Worm (Caenorhabditis elegans) whole organism, L1 larva: ENCODE data around the gene mboa-2.
A peak's percentile ranks its signal among the peaks of the same experiment; 100 is the strongest.

Experiments used
- C16A3.4 ChIP-seq: fragments of 150-350 bp; optimal IDR thresholded peaks from 2 replicates; lab custom pipeline; 2014; ENCODE audit warnings: missing biosample characterization, missing genetic modification characterization
- F16B12.6 ChIP-seq: fragments of 150-350 bp; optimal IDR thresholded peaks from 2 replicates; lab custom pipeline; 2014; ENCODE audit warnings: missing biosample characterization, missing genetic modification characterization
- Y116A8C.19 ChIP-seq: sonication (generic microtip); optimal IDR thresholded peaks from 2 replicates; lab custom pipeline; 2016; ENCODE audit warnings: missing compliant biosample characterization, missing genetic modification characterization, borderline replicate concordance
- aha-1 ChIP-seq: fragments of 150-350 bp; optimal IDR thresholded peaks from 2 replicates; lab custom pipeline; 2014; ENCODE audit warnings: missing biosample characterization, missing genetic modification characterization
- alr-1 ChIP-seq: fragments of 200-800 bp; sonication (Bioruptor generic); optimal IDR thresholded peaks from 2 replicates; lab custom pipeline; 2018; ENCODE audit warnings: borderline replicate concordance, mild to moderate bottlenecking, missing genetic modification characterization, missing compliant biosample characterization
- blmp-1 ChIP-seq: fragments of 150-350 bp; optimal IDR thresholded peaks from 2 replicates; lab custom pipeline; 2014; ENCODE audit warnings: missing biosample characterization, missing genetic modification characterization
- ceh-8 ChIP-seq: fragments of 200-800 bp; sonication (Bioruptor generic); optimal IDR thresholded peaks from 2 replicates; lab custom pipeline; 2018; ENCODE audit warnings: mild to moderate bottlenecking, missing genetic modification characterization, moderate library complexity, missing compliant biosample characterization
- ceh-90 ChIP-seq: sonication (generic microtip); optimal IDR thresholded peaks from 2 replicates; lab custom pipeline; 2016; ENCODE audit warnings: missing genetic modification characterization, missing compliant biosample characterization
- ces-1 ChIP-seq: fragments of 150-350 bp; optimal IDR thresholded peaks from 2 replicates; lab custom pipeline; 2014; ENCODE audit warnings: missing biosample characterization, missing genetic modification reagents, missing genetic modification characterization
- dsc-1 ChIP-seq: sonication (generic microtip); optimal IDR thresholded peaks from 2 replicates; lab custom pipeline; 2016; ENCODE audit warnings: mild to moderate bottlenecking, missing genetic modification characterization, missing compliant biosample characterization
- efl-3 ChIP-seq: fragments of 200-800 bp; sonication (Bioruptor generic); optimal IDR thresholded peaks from 2 replicates; lab custom pipeline; 2018; ENCODE audit warnings: mild to moderate bottlenecking, missing genetic modification characterization, missing compliant biosample characterization
- egl-13 ChIP-seq: sonication (generic microtip); optimal IDR thresholded peaks from 2 replicates; lab custom pipeline; 2016; ENCODE audit warnings: missing genotype, missing genetic modification reagents, missing genetic modification characterization, missing compliant biosample characterization
- egl-27 ChIP-seq, 2 experiments: fragments of 150-350 bp in 1 of 2; sonication (generic microtip); optimal IDR thresholded peaks; 3 replicates each; lab custom pipeline; 2017 to 2018; ENCODE audit warnings: missing biosample characterization in 2 of 2, missing genetic modification characterization in 2 of 2, missing genetic modification reagents in 2 of 2
- fkh-4 ChIP-seq: sonication (generic microtip); optimal IDR thresholded peaks from 2 replicates; lab custom pipeline; 2016; ENCODE audit warnings: missing compliant biosample characterization, missing genetic modification characterization, borderline replicate concordance
- fkh-8 ChIP-seq: sonication (generic microtip); optimal IDR thresholded peaks from 2 replicates; lab custom pipeline; 2016; ENCODE audit warnings: mild to moderate bottlenecking, missing genetic modification characterization, missing compliant biosample characterization
- fos-1 ChIP-seq: fragments of 150-350 bp; optimal IDR thresholded peaks from 2 replicates; lab custom pipeline; 2014; ENCODE audit warnings: missing biosample characterization, missing genetic modification characterization
- hlh-17 ChIP-seq: fragments of 200-800 bp; sonication (Bioruptor generic); optimal IDR thresholded peaks from 2 replicates; lab custom pipeline; 2018; ENCODE audit warnings: missing genetic modification characterization, mild to moderate bottlenecking, missing compliant biosample characterization, moderate library complexity, borderline replicate concordance
- hpl-2 ChIP-seq: fragments of 150-350 bp; optimal IDR thresholded peaks from 2 replicates; lab custom pipeline; 2014; ENCODE audit warnings: missing biosample characterization, missing genetic modification reagents, missing genetic modification characterization
- lin-14 ChIP-seq: fragments of 200-800 bp; sonication (Bioruptor generic); optimal IDR thresholded peaks from 2 replicates; lab custom pipeline; 2018; ENCODE audit warnings: mild to moderate bottlenecking, missing genetic modification characterization, moderate library complexity, missing compliant biosample characterization
- lsy-2 ChIP-seq, 2 experiments: fragments of 150-350 bp; optimal IDR thresholded peaks; 2 replicates each; lab custom pipeline; 2014; ENCODE audit warnings: missing biosample characterization in 2 of 2, missing genetic modification characterization in 2 of 2
- mef-2 ChIP-seq: fragments of 150-350 bp; optimal IDR thresholded peaks from 2 replicates; lab custom pipeline; 2014; ENCODE audit warnings: missing biosample characterization, missing genetic modification characterization
- nhr-11 ChIP-seq: fragments of 150-350 bp; optimal IDR thresholded peaks from 2 replicates; lab custom pipeline; 2014; ENCODE audit warnings: missing biosample characterization, missing genetic modification characterization
- nhr-47 ChIP-seq: sonication (generic microtip); optimal IDR thresholded peaks from 2 replicates; lab custom pipeline; 2016; ENCODE audit warnings: mild to moderate bottlenecking, missing genetic modification characterization, moderate library complexity, missing compliant biosample characterization
- nhr-71 ChIP-seq: sonication (generic microtip); optimal IDR thresholded peaks from 2 replicates; lab custom pipeline; 2016; ENCODE audit warnings: mild to moderate bottlenecking, missing genetic modification characterization, moderate library complexity, missing compliant biosample characterization
- nhr-76 ChIP-seq: sonication (generic microtip); optimal IDR thresholded peaks from 2 replicates; lab custom pipeline; 2017; ENCODE audit warnings: missing biosample characterization, missing genetic modification characterization
- nhr-77 ChIP-seq: fragments of 150-350 bp; optimal IDR thresholded peaks from 2 replicates; lab custom pipeline; 2014; ENCODE audit warnings: missing biosample characterization, missing genetic modification characterization
- nhr-85 ChIP-seq: sonication (generic microtip); peaks from one replicate; lab custom pipeline; 2016; ENCODE audit warnings: missing genetic modification characterization, inconsistent platforms, missing compliant biosample characterization
- nhr-90 ChIP-seq: sonication (generic microtip); optimal IDR thresholded peaks from 2 replicates; lab custom pipeline; 2016; ENCODE audit warnings: mild to moderate bottlenecking, missing genetic modification characterization, missing compliant biosample characterization; ENCODE audit not compliant: poor library complexity
- pqm-1 ChIP-seq: sonication (generic microtip); optimal IDR thresholded peaks from 3 replicates; lab custom pipeline; 2017; ENCODE audit warnings: missing biosample characterization, missing genetic modification characterization
- rnt-1 ChIP-seq: sonication (generic microtip); optimal IDR thresholded peaks from 2 replicates; lab custom pipeline; 2016; ENCODE audit warnings: mild to moderate bottlenecking, missing genetic modification characterization, moderate library complexity, missing compliant biosample characterization
- skn-1 ChIP-seq: fragments of 150-350 bp; optimal IDR thresholded peaks from 2 replicates; lab custom pipeline; 2014; ENCODE audit warnings: missing biosample characterization, missing genetic modification characterization
- snpc-4 ChIP-seq: fragments of 150-350 bp; optimal IDR thresholded peaks from 2 replicates; lab custom pipeline; 2014; ENCODE audit warnings: missing biosample characterization, missing genetic modification characterization
- sptf-1 ChIP-seq: fragments of 150-350 bp; optimal IDR thresholded peaks from 2 replicates; lab custom pipeline; 2014; ENCODE audit warnings: missing biosample characterization, missing genetic modification characterization
- unc-130 ChIP-seq: fragments of 150-350 bp; optimal IDR thresholded peaks from 2 replicates; lab custom pipeline; 2017; ENCODE audit warnings: missing biosample characterization, missing genetic modification characterization, inconsistent platforms
- unc-30 ChIP-seq: sonication (generic microtip); optimal IDR thresholded peaks from 2 replicates; lab custom pipeline; 2017; ENCODE audit warnings: missing biosample characterization, missing genetic modification characterization
- unc-62 ChIP-seq: fragments of 150-350 bp; optimal IDR thresholded peaks from 2 replicates; lab custom pipeline; 2014; ENCODE audit warnings: missing biosample characterization, missing genetic modification reagents, missing genetic modification characterization
- zag-1 ChIP-seq: fragments of 150-350 bp; optimal IDR thresholded peaks from 2 replicates; lab custom pipeline; 2014; ENCODE audit warnings: missing biosample characterization, missing genetic modification characterization
- ztf-11 ChIP-seq, 2 experiments: sonication (generic microtip); optimal IDR thresholded peaks; 2 replicates each; lab custom pipeline; 2016 to 2017; ENCODE audit warnings: missing genetic modification characterization in 2 of 2, missing biosample characterization in 1 of 2, missing compliant biosample characterization in 1 of 2

The mboa-2 gene

DNA sequence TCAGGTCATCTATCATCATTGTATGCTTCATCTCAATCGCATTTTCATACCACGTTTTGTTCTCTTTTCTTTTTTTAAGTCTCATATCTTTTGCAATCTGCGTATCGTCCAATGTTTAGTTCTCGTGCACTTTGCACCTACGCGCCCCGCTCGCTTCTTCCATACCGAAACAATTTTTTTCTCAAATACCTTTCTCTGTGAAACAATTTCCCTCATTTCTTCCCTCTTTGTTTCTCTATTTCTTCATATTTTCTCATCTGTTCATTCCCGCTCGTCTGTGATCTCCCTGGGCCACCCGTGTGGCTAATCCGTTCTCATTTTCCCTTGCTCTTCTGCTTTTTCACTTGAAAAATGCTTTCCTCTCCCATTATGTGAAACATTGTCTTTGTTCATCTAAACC, 18.0 kb upstream of the mboa-2 start (continued):
- TF ChIP-seq ztf-11 (tag; optimal IDR thresholded peaks at IDR 0.05; lab: Kevin White, UChicago): no peak
- no peak for TF ChIP-seq nhr-47 (tag; lab: Kevin White, UChicago)
- no peak for TF ChIP-seq nhr-77 (tag; lab: Kevin White, UChicago)

DNA sequence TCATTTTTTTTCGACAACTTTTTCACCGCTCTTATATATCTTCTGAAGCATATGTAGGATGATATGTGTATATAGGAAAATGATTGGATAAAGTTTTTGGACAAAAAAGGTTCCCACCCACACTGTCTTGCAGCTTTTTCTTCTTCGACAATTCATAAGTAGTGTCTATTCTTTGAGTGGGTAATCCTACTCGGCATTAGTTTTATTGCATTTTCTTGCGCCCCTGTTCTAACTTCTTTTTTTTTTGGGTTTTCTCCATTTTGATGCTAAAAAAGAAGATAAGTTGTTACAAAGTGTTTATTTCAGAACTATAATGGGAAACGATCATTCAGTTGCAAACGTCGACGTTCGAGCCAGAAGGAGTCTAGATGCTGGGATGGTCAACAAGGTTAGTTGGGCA, 12.0 kb upstream of the mboa-2 start, which contains the start of gene glb-3:
TSS of gene glb-3 (plus strand) at position 301 of the 400 bp plus-strand sequence.
- TF ChIP-seq nhr-85 (tag; lab: Kevin White, UChicago): no peak
- no peak for TF ChIP-seq zag-1 (tag; lab: Kevin White, UChicago)
- no peak for TF ChIP-seq hlh-17 (GFP tag; lab: Kevin White, UChicago)
- no peak for TF ChIP-seq nhr-76
- no peak for TF ChIP-seq F16B12.6 (tag; lab: Kevin White, UChicago)
- TF ChIP-seq, all 84 proteins: peak for 0

DNA sequence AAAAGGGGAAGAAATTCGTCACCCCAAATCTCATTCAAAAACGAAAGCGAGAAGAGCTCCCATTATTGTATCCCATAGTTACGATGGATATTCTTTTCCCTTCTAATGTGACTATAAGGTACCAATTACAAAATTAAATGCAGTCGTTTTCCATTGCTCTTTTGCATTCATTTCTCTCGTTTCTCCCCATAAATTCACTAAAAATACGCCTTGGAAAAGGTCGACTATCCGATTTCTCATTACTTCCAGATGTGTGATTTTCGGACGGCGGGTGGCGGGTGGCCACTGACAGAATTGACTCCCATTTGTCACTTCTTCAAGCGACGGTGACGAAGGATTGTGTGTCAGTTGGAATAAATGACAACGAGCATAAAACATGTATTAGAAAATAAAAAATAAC, 11.2 kb upstream of the mboa-2 start:
- peak; percentile 96 for TF ChIP-seq dsc-1 (tag; lab: Kevin White, UChicago)
- TF ChIP-seq hlh-17 (GFP tag; lab: Kevin White, UChicago): no peak
- TF ChIP-seq fos-1 (tag; lab: Kevin White, UChicago): no peak
- no peak for TF ChIP-seq rnt-1 (tag; lab: Kevin White, UChicago)
- TF ChIP-seq sptf-1: no peak
- TF ChIP-seq unc-62 (GFP tag; lab: Kevin White, UChicago): no peak
- TF ChIP-seq F16B12.6 (tag; lab: Kevin White, UChicago): no peak
- no peak for TF ChIP-seq C16A3.4
- no peak for TF ChIP-seq blmp-1 (tag; lab: Kevin White, UChicago)
- no peak for TF ChIP-seq zag-1 (tag; lab: Kevin White, UChicago)
- TF ChIP-seq nhr-90 (tag; lab: Kevin White, UChicago): no peak
- peak; percentile 78 for TF ChIP-seq fkh-4
- no peak for TF ChIP-seq aha-1 (tag; lab: Kevin White, UChicago)
- TF ChIP-seq efl-3 (GFP tag; lab: Kevin White, UChicago): no peak
- no peak for TF ChIP-seq egl-13 (tag; lab: Kevin White, UChicago)
- no peak for TF ChIP-seq unc-130 (tag; lab: Kevin White, UChicago)

DNA sequence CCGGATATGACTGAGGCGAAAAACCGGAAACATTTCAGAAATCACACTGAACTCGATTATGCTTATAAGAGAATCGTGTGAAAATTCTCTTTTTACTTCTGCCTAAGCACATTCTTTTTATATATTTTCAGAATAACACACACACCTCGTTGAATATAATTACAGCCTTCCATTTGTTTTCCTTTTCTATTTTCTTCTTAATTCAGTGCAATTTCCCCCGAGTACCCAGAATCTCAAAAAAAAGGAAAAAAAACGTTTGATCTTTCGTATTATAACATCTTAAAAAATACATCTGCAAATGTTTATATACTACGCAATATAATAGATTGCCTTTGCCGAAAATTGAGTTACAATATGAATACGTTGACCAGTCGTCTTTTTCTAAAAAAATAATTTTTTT, 9.5 kb upstream of the mboa-2 start:
- TF ChIP-seq blmp-1 (tag; lab: Kevin White, UChicago) (no peak), unc-62 (GFP tag; lab: Kevin White, UChicago) (no peak), mef-2 (tag; lab: Kevin White, UChicago) (no peak), pqm-1 (no peak), unc-30 (tag; lab: Kevin White, UChicago) (no peak), hpl-2 (GFP tag; lab: Kevin White, UChicago) (no peak), nhr-11 (peak; percentile 0), lin-14 (GFP tag; lab: Kevin White, UChicago) (peak; percentile 6), Y116A8C.19 (tag; lab: Kevin White, UChicago) (no peak), egl-13 (tag; lab: Kevin White, UChicago) (no peak), snpc-4 (tag; lab: Kevin White, UChicago) (no peak), nhr-85 (tag; lab: Kevin White, UChicago) (no peak), fkh-8 (tag; lab: Kevin White, UChicago) (peak; percentile 54), alr-1 (tag; lab: Kevin White, UChicago) (no peak), ces-1 (no peak), ceh-90 (tag; lab: Kevin White, UChicago) (no peak), egl-27 (tag; optimal IDR thresholded peaks at IDR 0.05; lab: Kevin White, UChicago) (no peak), lsy-2 (tag; optimal IDR thresholded peaks at IDR 0.05; lab: Kevin White, UChicago) (no peak), ceh-8 (no peak), skn-1 (tag; lab: Kevin White, UChicago) (no peak), nhr-71 (tag; lab: Kevin White, UChicago) (peak; percentile 21)
